Fruit fly (Drosophila melanogaster) whole organism, embryonic: ENCODE results near the gene CG17778.

ENCODE experiments used
- Abd-B ChIP-seq: fragments of 200-800 bp; sonication (Bioruptor generic); optimal IDR thresholded peaks from 2 replicates; lab custom pipeline; 2018; ENCODE audit warnings: missing biosample characterization, mild to moderate bottlenecking, missing genetic modification characterization, moderate library complexity
- Atf-2 ChIP-seq: fragments of 200-800 bp; sonication (Bioruptor generic); optimal IDR thresholded peaks from 2 replicates; lab custom pipeline; 2016; ENCODE audit warnings: missing biosample characterization, missing genetic modification characterization
- B-H2 ChIP-seq: fragments of 200-800 bp; sonication (Bioruptor generic); optimal IDR thresholded peaks from 2 replicates; lab custom pipeline; 2018; ENCODE audit warnings: missing biosample characterization, mild to moderate bottlenecking, missing genetic modification characterization
- Bdp1 ChIP-seq: fragments of 200-800 bp; sonication (Bioruptor generic); optimal IDR thresholded peaks from 3 replicates; lab custom pipeline; 2016; ENCODE audit warnings: missing biosample characterization, missing genetic modification characterization
- Bgb ChIP-seq: fragments of 200-800 bp; sonication (Bioruptor generic); IDR thresholded peaks from 2 replicates; pipeline ENCODE4 v1.3.6; 2022; ENCODE audit warnings: missing biosample characterization, missing genetic modification characterization; ENCODE audit not compliant: partially characterized antibody
- CG12769 ChIP-seq: fragments of 200-800 bp; sonication (Bioruptor generic); optimal IDR thresholded peaks from 2 replicates; lab custom pipeline; 2019; ENCODE audit warnings: missing biosample characterization, mild to moderate bottlenecking, missing genetic modification characterization, moderate library complexity
- CG14667 ChIP-seq: fragments of 200-800 bp; sonication (Bioruptor generic); IDR thresholded peaks from 2 replicates; pipeline ENCODE4 v1.3.6; 2022; ENCODE audit warnings: missing biosample characterization, missing genetic modification characterization
- CG15011 ChIP-seq: fragments of 200-800 bp; sonication (Bioruptor generic); optimal IDR thresholded peaks from 3 replicates; lab custom pipeline; 2018; ENCODE audit warnings: missing biosample characterization, mild to moderate bottlenecking, missing genetic modification characterization
- CG15073 ChIP-seq: fragments of 200-800 bp; sonication (Bioruptor generic); optimal IDR thresholded peaks from 2 replicates; lab custom pipeline; 2016; ENCODE audit warnings: missing biosample characterization, missing genetic modification characterization
- CG16813 ChIP-seq: fragments of 200-800 bp; sonication (Bioruptor generic); IDR thresholded peaks from 3 replicates; pipeline ENCODE4 v1.3.6; 2022; ENCODE audit warnings: missing biosample characterization, missing genetic modification characterization; ENCODE audit not compliant: partially characterized antibody
- CG17186 ChIP-seq: fragments of 200-800 bp; sonication (Bioruptor generic); optimal IDR thresholded peaks from 3 replicates; lab custom pipeline; 2017; ENCODE audit warnings: missing biosample characterization, missing genetic modification reagents, missing genetic modification characterization
- CG17612 ChIP-seq: fragments of 200-800 bp; sonication (Bioruptor generic); IDR thresholded peaks from 2 replicates; pipeline ENCODE4 v1.3.6; 2022; ENCODE audit warnings: missing biosample characterization, missing genetic modification characterization
- CG2120 ChIP-seq: fragments of 200-800 bp; sonication (Bioruptor generic); optimal IDR thresholded peaks from 3 replicates; lab custom pipeline; 2016; ENCODE audit warnings: missing biosample characterization, missing genetic modification characterization
- CG2129 ChIP-seq: fragments of 200-800 bp; sonication (Bioruptor generic); IDR thresholded peaks from 2 replicates; pipeline ENCODE4 v1.3.6; 2022; ENCODE audit warnings: missing biosample characterization, missing genetic modification characterization; ENCODE audit not compliant: partially characterized antibody
- CG31365 ChIP-seq: fragments of 200-800 bp; sonication (Bioruptor generic); optimal IDR thresholded peaks from 2 replicates; lab custom pipeline; 2018; ENCODE audit warnings: missing biosample characterization, mild to moderate bottlenecking, missing genetic modification characterization
- CG31441 ChIP-seq: fragments of 200-800 bp; sonication (Bioruptor generic); IDR thresholded peaks from 2 replicates; pipeline ENCODE4 v1.3.6; 2022; ENCODE audit warnings: missing biosample characterization, missing genetic modification characterization
- CG3407 ChIP-seq: fragments of 200-800 bp; sonication (Bioruptor generic); optimal IDR thresholded peaks from 2 replicates; lab custom pipeline; 2018; ENCODE audit warnings: missing biosample characterization, mild to moderate bottlenecking, missing genetic modification characterization
- CG6654 ChIP-seq: fragments of 200-800 bp; sonication (Bioruptor generic); optimal IDR thresholded peaks from 2 replicates; lab custom pipeline; 2017; ENCODE audit warnings: missing biosample characterization, mild to moderate bottlenecking, missing genetic modification characterization
- Chrac-16 ChIP-seq: fragments of 200-800 bp; sonication (Bioruptor generic); optimal IDR thresholded peaks from 3 replicates; lab custom pipeline; 2016; ENCODE audit warnings: missing biosample characterization, missing genetic modification characterization
- Dp ChIP-seq: fragments of 200-800 bp; sonication (Bioruptor generic); optimal IDR thresholded peaks from 2 replicates; lab custom pipeline; 2018; ENCODE audit warnings: missing biosample characterization, mild to moderate bottlenecking, missing genetic modification characterization, moderate library complexity
- E2f2 ChIP-seq: fragments of 200-800 bp; sonication (Bioruptor generic); IDR thresholded peaks from 2 replicates; pipeline ENCODE4 v1.3.6; 2022; ENCODE audit warnings: missing biosample characterization, missing genetic modification characterization
- Ets65A ChIP-seq: fragments of 200-800 bp; sonication (Bioruptor generic); peaks from one replicate; lab custom pipeline; 2016; ENCODE audit warnings: missing biosample characterization, missing genetic modification characterization
- Ets97D ChIP-seq: fragments of 200-800 bp; sonication (Bioruptor generic); optimal IDR thresholded peaks from 3 replicates; lab custom pipeline; 2016; ENCODE audit warnings: missing biosample characterization, missing genetic modification characterization
- Hmr ChIP-seq: fragments of 200-800 bp; sonication (Bioruptor generic); optimal IDR thresholded peaks from 3 replicates; lab custom pipeline; 2017; ENCODE audit warnings: mild to moderate bottlenecking, missing biosample characterization, missing genetic modification reagents, missing genetic modification characterization
- Hr3 ChIP-seq: fragments of 200-800 bp; sonication (Bioruptor generic); optimal IDR thresholded peaks from 3 replicates; lab custom pipeline; 2016; ENCODE audit warnings: missing biosample characterization, missing genetic modification characterization
- Hr39 ChIP-seq: fragments of >200 bp; optimal IDR thresholded peaks from 2 replicates; lab custom pipeline; 2017
- Myb ChIP-seq: fragments of 200-800 bp; sonication (Bioruptor generic); optimal IDR thresholded peaks from 2 replicates; lab custom pipeline; 2016; ENCODE audit warnings: missing biosample characterization, missing genetic modification characterization
- Nf-YA ChIP-seq: fragments of 200-800 bp; sonication (Bioruptor generic); IDR thresholded peaks from 2 replicates; pipeline ENCODE4 v1.3.6; 2022; ENCODE audit warnings: missing biosample characterization, missing genetic modification characterization
- Poxn ChIP-seq: fragments of 200-800 bp; sonication (Bioruptor generic); IDR thresholded peaks from 2 replicates; pipeline ENCODE4 v1.3.6; 2022; ENCODE audit warnings: missing biosample characterization, missing genetic modification characterization
- Sin3A ChIP-seq: fragments of >200 bp; optimal IDR thresholded peaks from 2 replicates; lab custom pipeline; 2018
- Xrp1 ChIP-seq: fragments of 200-800 bp; sonication (Bioruptor generic); IDR thresholded peaks from 2 replicates; pipeline ENCODE4 v1.3.6; 2022; ENCODE audit warnings: missing biosample characterization, missing genetic modification characterization
- cas ChIP-seq: fragments of 200-800 bp; sonication (Bioruptor generic); IDR thresholded peaks from 2 replicates; pipeline ENCODE4 v1.3.6; 2022; ENCODE audit warnings: missing biosample characterization, missing genetic modification characterization
- cato ChIP-seq: fragments of 200-800 bp; sonication (Bioruptor generic); optimal IDR thresholded peaks from 2 replicates; lab custom pipeline; 2016; ENCODE audit warnings: missing biosample characterization, missing genetic modification characterization, borderline replicate concordance
- caup ChIP-seq: fragments of 200-800 bp; sonication (Bioruptor generic); optimal IDR thresholded peaks from 3 replicates; lab custom pipeline; 2017; ENCODE audit warnings: missing biosample characterization, mild to moderate bottlenecking, missing genetic modification characterization, moderate library complexity; ENCODE audit not compliant: severe bottlenecking
- corto ChIP-seq: fragments of 200-800 bp; sonication (Bioruptor generic); optimal IDR thresholded peaks from 2 replicates; lab custom pipeline; 2016; ENCODE audit warnings: missing biosample characterization, mild to moderate bottlenecking, missing genetic modification characterization, moderate library complexity
- danr ChIP-seq: fragments of 200-800 bp; sonication (Bioruptor generic); IDR thresholded peaks from 2 replicates; pipeline ENCODE4 v1.3.6; 2022; ENCODE audit warnings: missing biosample characterization, missing genetic modification characterization
- dpn ChIP-seq, 2 experiments: fragments of 200-800 bp; sonication (Bioruptor generic); optimal IDR thresholded peaks; 3 replicates each; lab custom pipeline; 2016; ENCODE audit warnings: missing biosample characterization in 2 of 2, missing genetic modification characterization in 2 of 2
- fd64A ChIP-seq: fragments of 200-800 bp; sonication (Bioruptor generic); optimal IDR thresholded peaks from 3 replicates; lab custom pipeline; 2018; ENCODE audit warnings: missing biosample characterization, mild to moderate bottlenecking, missing genetic modification characterization
- fd96Cb ChIP-seq: fragments of 200-800 bp; sonication (Bioruptor generic); optimal IDR thresholded peaks from 2 replicates; lab custom pipeline; 2018; ENCODE audit warnings: missing biosample characterization, mild to moderate bottlenecking, missing genetic modification characterization, moderate library complexity
- gce ChIP-seq: fragments of 200-800 bp; sonication (Bioruptor generic); IDR thresholded peaks from 3 replicates; pipeline ENCODE4 v1.3.6; 2022; ENCODE audit warnings: missing biosample characterization, missing genetic modification characterization
- h ChIP-seq: fragments of >200 bp; optimal IDR thresholded peaks from 2 replicates; lab custom pipeline; 2017
- inv ChIP-seq: fragments of 200-800 bp; sonication (Bioruptor generic); IDR thresholded peaks from 2 replicates; pipeline ENCODE4 v1.3.6; 2022; ENCODE audit warnings: missing biosample characterization, missing genetic modification characterization; ENCODE audit not compliant: partially characterized antibody
- kay ChIP-seq: fragments of 200-800 bp; sonication (Bioruptor generic); optimal IDR thresholded peaks from 2 replicates; lab custom pipeline; 2016; ENCODE audit warnings: missing biosample characterization, missing genetic modification characterization
- ken ChIP-seq: fragments of 200-800 bp; sonication (Bioruptor generic); IDR thresholded peaks from 3 replicates; pipeline ENCODE4 v1.3.6; 2022; ENCODE audit warnings: missing biosample characterization, missing genetic modification characterization
- lov ChIP-seq, 2 experiments: fragments of 200-800 bp in 1 of 2; fragments of >200 bp in 1 of 2; sonication (Bioruptor generic) in 1 of 2; IDR thresholded peaks in 1 of 2; optimal IDR thresholded peaks in 1 of 2; 2 replicates in 1 of 2; 3 replicates in 1 of 2; pipeline versions ENCODE4 v1.3.6 to Lab custom; 2017 to 2022; ENCODE audit warnings: missing biosample characterization in 1 of 2, missing genetic modification characterization in 1 of 2
- oc ChIP-seq: fragments of 200-800 bp; sonication (Bioruptor generic); optimal IDR thresholded peaks from 2 replicates; lab custom pipeline; 2018; ENCODE audit warnings: missing biosample characterization, mild to moderate bottlenecking, missing genetic modification characterization, moderate library complexity
- pb ChIP-seq: fragments of 200-800 bp; sonication (Bioruptor generic); optimal IDR thresholded peaks from 3 replicates; lab custom pipeline; 2016; ENCODE audit warnings: missing biosample characterization, missing genetic modification characterization
- psq ChIP-seq: fragments of 200-800 bp; sonication (Bioruptor generic); optimal IDR thresholded peaks from 2 replicates; lab custom pipeline; 2017; ENCODE audit warnings: missing biosample characterization, missing genetic modification characterization
- stc ChIP-seq: fragments of 200-800 bp; sonication (Bioruptor generic); IDR thresholded peaks from 2 replicates; pipeline ENCODE4 v1.3.6; 2022; ENCODE audit warnings: missing biosample characterization, missing genetic modification characterization
- unc-4 ChIP-seq: fragments of 200-800 bp; sonication (Bioruptor generic); IDR thresholded peaks from 2 replicates; pipeline ENCODE4 v1.3.6; 2022; ENCODE audit warnings: missing biosample characterization, missing genetic modification characterization; ENCODE audit not compliant: partially characterized antibody
- wdn ChIP-seq: fragments of 200-800 bp; sonication (Bioruptor generic); IDR thresholded peaks from 2 replicates; pipeline ENCODE4 v1.3.6; 2022; ENCODE audit warnings: missing biosample characterization, missing genetic modification characterization
- zf30C ChIP-seq: fragments of 200-800 bp; sonication (Bioruptor generic); optimal IDR thresholded peaks from 3 replicates; lab custom pipeline; 2018; ENCODE audit warnings: missing biosample characterization, mild to moderate bottlenecking, missing genetic modification characterization

Gene CG17778

dm6 chrX:487517-487957 is 6.9 kb upstream of the CG17778 start, which contains the start of the genes CG18273 and CG3156 (continued):
- TF ChIP-seq Chrac-16 (no peak), Bgb (GFP tag; lab: Robert Waterston, UW) (peak; percentile 21; the same call in 1 of the 2 replicates), CG31441 (GFP tag; lab: Robert Waterston, UW) (no peak), Xrp1 (0 out of 2 replicates have a peak, but pooled peaks have one; percentile 6), CG17612 (GFP tag; lab: Robert Waterston, UW) (no peak), caup (GFP tag; lab: Kevin White, UChicago) (no peak), pb (GFP tag; lab: Kevin White, UChicago) (no peak), CG2129 (no peak), Ets97D (peak; percentile 43), CG17186 (GFP tag; lab: Kevin White, UChicago) (peak; percentile 82), Nf-YA (GFP tag; lab: Robert Waterston, UW) (no peak), E2f2 (GFP tag; lab: Robert Waterston, UW) (peak; percentile 23; the same call in 1 of the 2 replicates), B-H2 (GFP tag; lab: Kevin White, UChicago) (no peak), Hmr (GFP tag; lab: Kevin White, UChicago) (no peak), fd96Cb (tag; lab: Kevin White, UChicago) (no peak), cas (GFP tag; lab: Robert Waterston, UW) (no peak), Hr39 (no peak), corto (GFP tag; lab: Kevin White, UChicago) (no peak), stc (GFP tag; lab: Robert Waterston, UW) (no peak), Bdp1 (GFP tag; lab: Kevin White, UChicago) (no peak), CG14667 (GFP tag; lab: Robert Waterston, UW) (no peak), dpn (GFP tag; optimal IDR thresholded peaks at IDR 0.05; lab: Kevin White, UChicago) (peak in 1 of 2 experiments; percentile 5), Hr3 (GFP tag; lab: Kevin White, UChicago) (no peak), Atf-2 (GFP tag; lab: Kevin White, UChicago) (no peak), oc (tag; lab: Kevin White, UChicago) (no peak), kay (GFP tag; lab: Kevin White, UChicago) (no peak), CG2120 (GFP tag; lab: Kevin White, UChicago) (peak; percentile 43), Myb (peak; percentile 67), CG16813 (GFP tag; lab: Robert Waterston, UW) (peak; percentile 56; the same call in 2 of the 3 replicates), zf30C (GFP tag; lab: Kevin White, UChicago) (no peak), Abd-B (GFP tag; lab: Kevin White, UChicago) (peak; percentile 35), CG12769 (no peak), CG15011 (no peak), CG3407 (no peak), gce (GFP tag; lab: Robert Waterston, UW) (no peak), Sin3A (peak; percentile 85), CG6654 (no peak), wdn (GFP tag; lab: Robert Waterston, UW) (no peak), CG15073 (GFP tag; lab: Kevin White, UChicago) (no peak), Dp (GFP tag; lab: Kevin White, UChicago) (peak; percentile 39), lov (optimal IDR thresholded peaks at IDR 0.05; lab: Kevin White, UChicago) (no peak), lov (GFP tag; IDR thresholded peaks at IDR 0.05; lab: Robert Waterston, UW) (no peak), inv (GFP tag; lab: Robert Waterston, UW) (no peak), unc-4 (GFP tag; lab: Robert Waterston, UW) (peak; percentile 57; the same call in 1 of the 2 replicates), h (no peak), CG31365 (tag; lab: Kevin White, UChicago) (no peak), ken (no peak), Ets65A (GFP tag; lab: Kevin White, UChicago) (no peak), danr (GFP tag; lab: Robert Waterston, UW) (no peak), cato (no peak), fd64A (GFP tag; lab: Kevin White, UChicago) (no peak), psq (GFP tag; lab: Kevin White, UChicago) (no peak), Poxn (GFP tag; lab: Robert Waterston, UW) (no peak)
